ENCODE assay signal across 6 fruit fly cellular contexts in the genomic region with DNA sequence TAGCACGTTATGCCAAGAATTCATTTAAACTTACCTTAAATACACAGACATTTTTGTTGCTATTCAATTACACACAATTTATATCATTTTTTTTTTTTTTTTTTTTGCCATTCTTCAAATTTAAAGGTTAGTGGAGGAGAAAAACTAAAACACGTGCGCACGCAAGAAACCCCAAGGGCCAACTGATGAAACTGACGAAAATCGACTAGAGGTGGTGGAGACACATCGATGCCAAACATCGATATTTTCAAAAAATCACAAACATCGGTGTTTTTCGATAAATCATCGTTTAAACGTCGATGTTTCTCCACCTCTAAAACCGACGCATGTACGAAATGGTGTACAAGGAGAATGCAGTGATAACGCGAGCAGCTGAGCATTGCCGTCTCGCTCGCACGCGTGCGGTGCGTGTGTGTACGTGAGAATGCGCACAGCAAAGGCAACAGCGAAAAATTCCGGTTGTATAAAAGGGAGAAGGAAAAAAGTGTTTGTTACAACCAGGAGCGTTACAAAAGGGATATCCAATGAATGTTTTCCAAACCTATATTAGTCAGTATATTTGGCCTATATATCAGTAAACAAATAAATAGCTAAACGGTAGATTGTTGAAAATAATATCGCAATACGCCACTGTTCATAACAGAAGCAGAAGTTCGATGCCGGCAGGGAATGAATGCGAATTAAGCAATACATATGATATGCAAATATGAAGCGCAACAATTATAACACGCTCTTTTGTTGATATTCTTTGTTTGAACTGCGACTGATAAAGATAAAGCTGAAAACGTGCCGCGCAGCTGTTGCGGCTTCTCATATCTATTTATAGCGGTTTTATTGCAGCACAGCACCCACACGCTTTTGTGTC.
A peak's percentile ranks its signal among the peaks of the same experiment; 100 is the strongest.
TF ChIP-seq lines count a peak whose summit lies in the region.

No protein-coding gene starts in this region.

- no peak for TF ChIP-seq CTCF in whole organism, embryonic (GFP tag; optimal IDR thresholded peaks at IDR 0.05; lab: Kevin White, UChicago)

TF ChIP-seq in whole organism, 6 proteins besides CTCF, POLR2A, EP300 and RAD21:
- TF ChIP-seq usp (GFP tag; optimal IDR thresholded peaks at IDR 0.05; lab: Kevin White, UChicago) (no peak), psq (optimal IDR thresholded peaks at IDR 0.05; lab: Kevin White, UChicago) (peak; percentile 64)

TF ChIP-seq in whole organism, adult, 20 proteins besides CTCF, POLR2A, EP300 and RAD21:
- no peak for TF ChIP-seq Hr96 (GFP tag; optimal IDR thresholded peaks at IDR 0.05; lab: Kevin White, UChicago)
- peak; percentile 39 for TF ChIP-seq tj (GFP tag; optimal IDR thresholded peaks at IDR 0.05; lab: Kevin White, UChicago)
- TF ChIP-seq bab1 (GFP tag; optimal IDR thresholded peaks at IDR 0.05; lab: Kevin White, UChicago) = peak; percentile 12
- peak; percentile 29 for TF ChIP-seq Crg-1 (GFP tag; optimal IDR thresholded peaks at IDR 0.05; lab: Kevin White, UChicago)
- TF ChIP-seq Clk (GFP tag; optimal IDR thresholded peaks at IDR 0.05; lab: Kevin White, UChicago) = no peak
- TF ChIP-seq Mnt (GFP tag; optimal IDR thresholded peaks at IDR 0.05; lab: Kevin White, UChicago) = peak; percentile 9
- TF ChIP-seq ovo (GFP tag; optimal IDR thresholded peaks at IDR 0.05; lab: Kevin White, UChicago) = peak; percentile 53
- no peak for TF ChIP-seq CG33017 (tag; optimal IDR thresholded peaks at IDR 0.05; lab: Kevin White, UChicago)
- TF ChIP-seq CG14711 (tag; optimal IDR thresholded peaks at IDR 0.05; lab: Kevin White, UChicago) = no peak
TF ChIP-seq in whole organism, adult: peak in this region for 5.

TF ChIP-seq in whole organism, embryonic, 481 proteins besides CTCF, POLR2A, EP300 and RAD21 (continues in another document):
- TF ChIP-seq Hmr (GFP tag; optimal IDR thresholded peaks at IDR 0.05; lab: Kevin White, UChicago) = peak; percentile 52
- TF ChIP-seq ase (GFP tag; IDR thresholded peaks at IDR 0.05; lab: Robert Waterston, UW) = no peak
- TF ChIP-seq scrt (GFP tag; optimal IDR thresholded peaks at IDR 0.05; lab: Kevin White, UChicago) = no peak
- no peak for TF ChIP-seq Spps (tag; optimal IDR thresholded peaks at IDR 0.05; lab: Kevin White, UChicago)
- no peak for TF ChIP-seq zfh1 (GFP tag; IDR thresholded peaks at IDR 0.05; lab: Robert Waterston, UW)
- no peak for TF ChIP-seq lov (optimal IDR thresholded peaks at IDR 0.05; lab: Kevin White, UChicago)
- no peak for TF ChIP-seq lov (GFP tag; IDR thresholded peaks at IDR 0.05; lab: Robert Waterston, UW)
- peak; percentile 41 for TF ChIP-seq ATbp (GFP tag; optimal IDR thresholded peaks at IDR 0.05; lab: Kevin White, UChicago)
- TF ChIP-seq lola (GFP tag; optimal IDR thresholded peaks at IDR 0.05; lab: Kevin White, UChicago) = no peak
- no peak for TF ChIP-seq Sry-β (GFP tag; optimal IDR thresholded peaks at IDR 0.05; lab: Kevin White, UChicago)
- no peak for TF ChIP-seq gce (GFP tag; IDR thresholded peaks at IDR 0.05; lab: Robert Waterston, UW)
- no peak for TF ChIP-seq CG7271 (tag; optimal IDR thresholded peaks at IDR 0.05; lab: Kevin White, UChicago)
- no peak for TF ChIP-seq hb (GFP tag; IDR thresholded peaks at IDR 0.05; lab: Robert Waterston, UW; ENCODE audit: partially characterized antibody)
- TF ChIP-seq eve (GFP tag; optimal IDR thresholded peaks at IDR 0.05; lab: Kevin White, UChicago) = peak in 1 of 2 experiments; percentile 59
- no peak for TF ChIP-seq tll (GFP tag; optimal IDR thresholded peaks at IDR 0.05; lab: Kevin White, UChicago)
- no peak for TF ChIP-seq ERR (GFP tag; optimal IDR thresholded peaks at IDR 0.05; lab: Kevin White, UChicago)
- no peak for TF ChIP-seq Ets65A (GFP tag; lab: Kevin White, UChicago)
- no peak for TF ChIP-seq Hr51 (GFP tag; optimal IDR thresholded peaks at IDR 0.05; lab: Kevin White, UChicago)
- no peak for TF ChIP-seq rib (GFP tag; IDR thresholded peaks at IDR 0.05; lab: Robert Waterston, UW)

TF ChIP-seq in whole organism, prepupa, 60 proteins besides CTCF, POLR2A, EP300 and RAD21 (continues in another document):
- TF ChIP-seq fkh (GFP tag; optimal IDR thresholded peaks at IDR 0.05; lab: Kevin White, UChicago) (peak; percentile 58), vri (GFP tag; optimal IDR thresholded peaks at IDR 0.05; lab: Kevin White, UChicago) (peak; percentile 82), CG32006 (GFP tag; optimal IDR thresholded peaks at IDR 0.05; lab: Kevin White, UChicago) (peak; percentile 23), esn (GFP tag; optimal IDR thresholded peaks at IDR 0.05; lab: Kevin White, UChicago) (peak; percentile 65), CG16779 (tag; optimal IDR thresholded peaks at IDR 0.05; lab: Kevin White, UChicago) (peak; percentile 28), CG6808 (GFP tag; optimal IDR thresholded peaks at IDR 0.05; lab: Kevin White, UChicago) (peak; percentile 27), Hr4 (GFP tag; optimal IDR thresholded peaks at IDR 0.05; lab: Kevin White, UChicago) (peak; percentile 6), CG8632 (GFP tag; optimal IDR thresholded peaks at IDR 0.05; lab: Kevin White, UChicago) (peak; percentile 8), svp (GFP tag; lab: Kevin White, UChicago) (peak; percentile 61), CG4318 (GFP tag; optimal IDR thresholded peaks at IDR 0.05; lab: Kevin White, UChicago) (no peak), achi (GFP tag; optimal IDR thresholded peaks at IDR 0.05; lab: Kevin White, UChicago) (peak; percentile 45), Hr38 (GFP tag; optimal IDR thresholded peaks at IDR 0.05; lab: Kevin White, UChicago) (no peak), CG3919 (GFP tag; optimal IDR thresholded peaks at IDR 0.05; lab: Kevin White, UChicago) (peak; percentile 49), CG6854 (GFP tag; optimal IDR thresholded peaks at IDR 0.05; lab: Kevin White, UChicago) (peak; percentile 5), Sox102F (GFP tag; optimal IDR thresholded peaks at IDR 0.05; lab: Kevin White, UChicago) (peak; percentile 64), CG7368 (GFP tag; optimal IDR thresholded peaks at IDR 0.05; lab: Kevin White, UChicago) (no peak), Smox (GFP tag; optimal IDR thresholded peaks at IDR 0.05; lab: Kevin White, UChicago) (peak; percentile 60), CG3032 (tag; optimal IDR thresholded peaks at IDR 0.05; lab: Kevin White, UChicago) (peak; percentile 35)

TF ChIP-seq in whole organism, pupa, 21 proteins besides CTCF, POLR2A, EP300 and RAD21 (continues in another document):
- no peak for TF ChIP-seq CG4496 (GFP tag; IDR thresholded peaks at IDR 0.05; lab: Robert Waterston, UW)
- no peak for TF ChIP-seq gl (tag; optimal IDR thresholded peaks at IDR 0.05; lab: Kevin White, UChicago)
- no peak for TF ChIP-seq CG13204 (GFP tag; optimal IDR thresholded peaks at IDR 0.05; lab: Kevin White, UChicago)
- no peak for TF ChIP-seq rn (GFP tag; IDR thresholded peaks at IDR 0.05; lab: Robert Waterston, UW)
- no peak for TF ChIP-seq D1 (tag; optimal IDR thresholded peaks at IDR 0.05; lab: Kevin White, UChicago)
- no peak for TF ChIP-seq CG12605 (GFP tag; IDR thresholded peaks at IDR 0.05; lab: Robert Waterston, UW)
- TF ChIP-seq EcR (GFP tag; optimal IDR thresholded peaks at IDR 0.05; lab: Kevin White, UChicago) = peak; percentile 4
- peak; percentile 24 for TF ChIP-seq CG14655 (GFP tag; optimal IDR thresholded peaks at IDR 0.05; lab: Kevin White, UChicago)
- peak; percentile 56 for TF ChIP-seq Pif1A (GFP tag; optimal IDR thresholded peaks at IDR 0.05; lab: Kevin White, UChicago)
- no peak for TF ChIP-seq Ets98B (GFP tag; IDR thresholded peaks at IDR 0.05; lab: Robert Waterston, UW)
- peak; percentile 13 for TF ChIP-seq CG9948 (tag; optimal IDR thresholded peaks at IDR 0.05; lab: Kevin White, UChicago)
- peak; percentile 27 for TF ChIP-seq CG17806 (tag; optimal IDR thresholded peaks at IDR 0.05; lab: Kevin White, UChicago)
- peak; percentile 16 for TF ChIP-seq Snoo (tag; optimal IDR thresholded peaks at IDR 0.05; lab: Kevin White, UChicago)
- peak; percentile 36 for TF ChIP-seq CG8159 (tag; optimal IDR thresholded peaks at IDR 0.05; lab: Kevin White, UChicago)
- TF ChIP-seq CG32121 (GFP tag; IDR thresholded peaks at IDR 0.05; lab: Robert Waterston, UW) = no peak
- peak; percentile 37 for TF ChIP-seq CG15710 (tag; optimal IDR thresholded peaks at IDR 0.05; lab: Kevin White, UChicago)
- no peak for TF ChIP-seq CG10348 (GFP tag; IDR thresholded peaks at IDR 0.05; lab: Robert Waterston, UW)
- TF ChIP-seq fd96Ca (GFP tag; IDR thresholded peaks at IDR 0.05; lab: Robert Waterston, UW) = no peak
- peak; percentile 9 for TF ChIP-seq CG8301 (tag; optimal IDR thresholded peaks at IDR 0.05; lab: Kevin White, UChicago)
- peak; percentile 26 for TF ChIP-seq Pif1B (GFP tag; optimal IDR thresholded peaks at IDR 0.05; lab: Kevin White, UChicago)

TF ChIP-seq in whole organism, wandering third instar larva, 38 proteins besides CTCF, POLR2A, EP300 and RAD21 (continues in another document):
- TF ChIP-seq Dfd (GFP tag; optimal IDR thresholded peaks at IDR 0.05; lab: Kevin White, UChicago) = no peak
- peak; percentile 11 for TF ChIP-seq sage (GFP tag; optimal IDR thresholded peaks at IDR 0.05; lab: Kevin White, UChicago)
- no peak for TF ChIP-seq Myc (optimal IDR thresholded peaks at IDR 0.05; lab: Kevin White, UChicago)
- no peak for TF ChIP-seq usp (GFP tag; optimal IDR thresholded peaks at IDR 0.05; lab: Kevin White, UChicago)
- TF ChIP-seq Hnf4 (GFP tag; optimal IDR thresholded peaks at IDR 0.05; lab: Kevin White, UChicago) = peak; percentile 21
- no peak for TF ChIP-seq jim (GFP tag; optimal IDR thresholded peaks at IDR 0.05; lab: Kevin White, UChicago)
- TF ChIP-seq Dif (GFP tag; optimal IDR thresholded peaks at IDR 0.05; lab: Kevin White, UChicago; ENCODE audit: partially characterized antibody) = no peak
- peak; percentile 75 for TF ChIP-seq h (GFP tag; optimal IDR thresholded peaks at IDR 0.05; lab: Kevin White, UChicago)
- TF ChIP-seq tai (GFP tag; optimal IDR thresholded peaks at IDR 0.05; lab: Kevin White, UChicago) = peak; percentile 57
- TF ChIP-seq dmrt93B (GFP tag; optimal IDR thresholded peaks at IDR 0.05; lab: Kevin White, UChicago) = peak; percentile 7
- no peak for TF ChIP-seq Vsx2 (GFP tag; optimal IDR thresholded peaks at IDR 0.05; lab: Kevin White, UChicago; ENCODE audit: partially characterized antibody)
- no peak for TF ChIP-seq Hr78 (GFP tag; optimal IDR thresholded peaks at IDR 0.05; lab: Kevin White, UChicago)
- no peak for TF ChIP-seq woc (GFP tag; optimal IDR thresholded peaks at IDR 0.05; lab: Kevin White, UChicago)
- no peak for TF ChIP-seq dl (GFP tag; optimal IDR thresholded peaks at IDR 0.05; lab: Kevin White, UChicago; ENCODE audit: insufficient read depth in 1 of 2, partially characterized antibody in 2 of 2)
- TF ChIP-seq Hr83 (GFP tag; optimal IDR thresholded peaks at IDR 0.05; lab: Kevin White, UChicago; ENCODE audit: poor library complexity, severe bottlenecking) = peak; percentile 91
- TF ChIP-seq rgr (GFP tag; optimal IDR thresholded peaks at IDR 0.05; lab: Kevin White, UChicago) = peak; percentile 51
- no peak for TF ChIP-seq CG9705 (GFP tag; optimal IDR thresholded peaks at IDR 0.05; lab: Kevin White, UChicago)
- TF ChIP-seq fru (GFP tag; optimal IDR thresholded peaks at IDR 0.05; lab: Kevin White, UChicago) = peak; percentile 62
- TF ChIP-seq Sp1 (GFP tag; optimal IDR thresholded peaks at IDR 0.05; lab: Kevin White, UChicago) = peak; percentile 33
- TF ChIP-seq brk (GFP tag; optimal IDR thresholded peaks at IDR 0.05; lab: Kevin White, UChicago) = no peak
- peak; percentile 30 for TF ChIP-seq ey (GFP tag; optimal IDR thresholded peaks at IDR 0.05; lab: Kevin White, UChicago)
